Fruit fly (Drosophila melanogaster) whole organism, adult: ENCODE measurements around the gene Alp9.

Source experiments
- CG11617 ChIP-seq: fragments of 200-800 bp; sonication (Bioruptor generic); optimal IDR thresholded peaks from 2 replicates; lab custom pipeline; 2017; ENCODE audit warnings: mild to moderate bottlenecking, missing biosample characterization, missing genetic modification reagents, missing genetic modification characterization
- CG12768 ChIP-seq: fragments of 200-800 bp; sonication (Bioruptor generic); optimal IDR thresholded peaks from 2 replicates; lab custom pipeline; 2017; ENCODE audit warnings: missing biosample characterization, missing genetic modification characterization, mild to moderate bottlenecking, moderate library complexity, missing genetic modification reagents
- CG14711 ChIP-seq: fragments of 200-800 bp; sonication (Bioruptor generic); optimal IDR thresholded peaks from 2 replicates; lab custom pipeline; 2018; ENCODE audit warnings: missing biosample characterization, mild to moderate bottlenecking, missing genetic modification characterization, moderate library complexity
- CG1620 ChIP-seq: fragments of 200-800 bp; sonication (Bioruptor generic); optimal IDR thresholded peaks from 2 replicates; lab custom pipeline; 2016; ENCODE audit warnings: missing biosample characterization, missing genetic modification characterization
- CG33017 ChIP-seq: fragments of 200-800 bp; sonication (Bioruptor generic); optimal IDR thresholded peaks from 2 replicates; lab custom pipeline; 2018; ENCODE audit warnings: missing biosample characterization, mild to moderate bottlenecking, missing genetic modification characterization, moderate library complexity
- CG5204 ChIP-seq: fragments of 200-800 bp; sonication (Bioruptor generic); optimal IDR thresholded peaks from 2 replicates; lab custom pipeline; 2016; ENCODE audit warnings: missing biosample characterization, missing genetic modification characterization
- CG7045 ChIP-seq: fragments of 200-800 bp; sonication (Bioruptor generic); optimal IDR thresholded peaks from 2 replicates; lab custom pipeline; 2017; ENCODE audit warnings: missing biosample characterization, mild to moderate bottlenecking, missing genetic modification characterization
- CG7101 ChIP-seq: fragments of 200-800 bp; sonication (Bioruptor generic); optimal IDR thresholded peaks from 2 replicates; lab custom pipeline; 2018; ENCODE audit warnings: missing biosample characterization, mild to moderate bottlenecking, missing genetic modification characterization, moderate library complexity
- Clk ChIP-seq: fragments of 200-800 bp; sonication (Bioruptor generic); optimal IDR thresholded peaks from 2 replicates; lab custom pipeline; 2017; ENCODE audit warnings: missing biosample characterization, missing genetic modification characterization
- Crg-1 ChIP-seq: fragments of 200-800 bp; sonication (Bioruptor generic); optimal IDR thresholded peaks from 2 replicates; lab custom pipeline; 2016; ENCODE audit warnings: missing biosample characterization, missing genetic modification characterization
- Hr96 ChIP-seq: fragments of 200-800 bp; sonication (Bioruptor generic); optimal IDR thresholded peaks from 2 replicates; lab custom pipeline; 2016; ENCODE audit warnings: missing biosample characterization, missing genetic modification characterization
- Mnt ChIP-seq: fragments of 200-800 bp; sonication (Bioruptor generic); optimal IDR thresholded peaks from 2 replicates; lab custom pipeline; 2016; ENCODE audit warnings: missing biosample characterization, mild to moderate bottlenecking, missing genetic modification characterization
- bab1 ChIP-seq: fragments of 200-800 bp; sonication (Bioruptor generic); optimal IDR thresholded peaks from 3 replicates; lab custom pipeline; 2019; ENCODE audit warnings: missing biosample characterization, mild to moderate bottlenecking, missing genetic modification characterization, moderate library complexity
- cic ChIP-seq: fragments of 200-800 bp; sonication (Bioruptor generic); optimal IDR thresholded peaks from 2 replicates; lab custom pipeline; 2017; ENCODE audit warnings: missing biosample characterization, mild to moderate bottlenecking, missing genetic modification characterization, moderate library complexity
- cnc ChIP-seq, 2 experiments: fragments of >200 bp; optimal IDR thresholded peaks; 2 replicates each; lab custom pipeline; 2017
- kay ChIP-seq: fragments of 200-800 bp; sonication (Bioruptor generic); peaks from one replicate; lab custom pipeline; 2016; ENCODE audit warnings: missing biosample characterization, missing genetic modification characterization, borderline replicate concordance
- ovo ChIP-seq: fragments of 200-800 bp; sonication (Bioruptor generic); optimal IDR thresholded peaks from 2 replicates; lab custom pipeline; 2016; ENCODE audit warnings: missing biosample characterization, missing genetic modification characterization
- pad ChIP-seq: fragments of 200-800 bp; sonication (Bioruptor generic); optimal IDR thresholded peaks from 3 replicates; lab custom pipeline; 2017; ENCODE audit warnings: missing biosample characterization, missing genetic modification characterization, mild to moderate bottlenecking, moderate library complexity, missing genetic modification reagents
- tj ChIP-seq: fragments of 200-800 bp; sonication (Bioruptor generic); optimal IDR thresholded peaks from 3 replicates; lab custom pipeline; 2017; ENCODE audit warnings: missing biosample characterization, mild to moderate bottlenecking, missing genetic modification characterization, moderate library complexity
- toe ChIP-seq: fragments of 200-800 bp; sonication (Bioruptor generic); optimal IDR thresholded peaks from 2 replicates; lab custom pipeline; 2016; ENCODE audit warnings: missing biosample characterization, missing genetic modification characterization

The Alp9 gene

dm6 chr3L:5581542-5581941 lies 13.8 kb upstream of the Alp9 start:
- TF ChIP-seq Clk (GFP tag; lab: Kevin White, UChicago) = no peak

- TF ChIP-seq CG33017 (tag; lab: Kevin White, UChicago) (peak; percentile 53), Mnt (GFP tag; lab: Kevin White, UChicago) (peak; percentile 67), ovo (GFP tag; lab: Kevin White, UChicago) (peak; percentile 67), pad (GFP tag; lab: Kevin White, UChicago) (peak; percentile 63), CG1620 (GFP tag; lab: Kevin White, UChicago) (peak; percentile 82), toe (GFP tag; lab: Kevin White, UChicago) (peak; percentile 91), Crg-1 (peak; percentile 67), Clk (GFP tag; lab: Kevin White, UChicago) (peak; percentile 71), bab1 (GFP tag; lab: Kevin White, UChicago) (peak; percentile 85), CG11617 (GFP tag; lab: Kevin White, UChicago) (peak; percentile 51), CG7045 (GFP tag; lab: Kevin White, UChicago) (peak; percentile 75), Hr96 (GFP tag; lab: Kevin White, UChicago) (peak; percentile 79), CG14711 (tag; lab: Kevin White, UChicago) (peak; percentile 75), cic (GFP tag; lab: Kevin White, UChicago) (no peak), CG7101 (tag; lab: Kevin White, UChicago) (peak; percentile 77), kay (GFP tag; lab: Kevin White, UChicago) (no peak), tj (GFP tag; lab: Kevin White, UChicago) (peak; percentile 47), cnc (optimal IDR thresholded peaks at IDR 0.05; lab: Kevin White, UChicago) (no peak), CG12768 (GFP tag; lab: Kevin White, UChicago) (peak; percentile 69), CG5204 (GFP tag; lab: Kevin White, UChicago) (peak; percentile 83)
Observed at dm6 chr3L:5583295-5583707, 12.0 kb upstream of the Alp9 start.

- TF ChIP-seq Mnt (GFP tag; lab: Kevin White, UChicago) (no peak), tj (GFP tag; lab: Kevin White, UChicago) (peak; percentile 91)
Observed at dm6 chr3L:5592437-5592836, 2.9 kb upstream of the Alp9 start, which contains the start of gene spo. Gene spo (minus strand): TSS chr3L:5592571.

- TF ChIP-seq kay (GFP tag; lab: Kevin White, UChicago) = no peak
- TF ChIP-seq CG7045 (GFP tag; lab: Kevin White, UChicago) = no peak
- TF ChIP-seq Clk (GFP tag; lab: Kevin White, UChicago) = no peak
Observed at dm6 chr3L:5594163-5594715, 1.1 kb upstream of the Alp9 start.

- TF ChIP-seq CG11617 (GFP tag; lab: Kevin White, UChicago) (no peak), kay (GFP tag; lab: Kevin White, UChicago) (no peak), CG7101 (tag; lab: Kevin White, UChicago) (no peak), CG33017 (tag; lab: Kevin White, UChicago) (no peak), CG12768 (GFP tag; lab: Kevin White, UChicago) (no peak), toe (GFP tag; lab: Kevin White, UChicago) (no peak), cnc (optimal IDR thresholded peaks at IDR 0.05; lab: Kevin White, UChicago) (no peak), tj (GFP tag; lab: Kevin White, UChicago) (no peak), Mnt (GFP tag; lab: Kevin White, UChicago) (no peak), Crg-1 (no peak), CG5204 (GFP tag; lab: Kevin White, UChicago) (no peak), bab1 (GFP tag; lab: Kevin White, UChicago) (no peak), Clk (GFP tag; lab: Kevin White, UChicago) (no peak)
Observed at dm6 chr3L:5599592-5599991, 4.2 kb downstream of the Alp9 start, which contains the start of gene CG10591. Gene CG10591 (minus strand): TSS chr3L:5599692.

dm6 chr3L:5603860-5604415 lies 8.6 kb downstream of the Alp9 start, which contains the start of gene TM9SF3:
Gene TM9SF3 (minus strand): TSS chr3L:5603979.
- TF ChIP-seq Clk (GFP tag; lab: Kevin White, UChicago) = no peak
- TF ChIP-seq CG1620 (GFP tag; lab: Kevin White, UChicago) = peak; percentile 51
- peak; percentile 90 for TF ChIP-seq CG14711 (tag; lab: Kevin White, UChicago)
- peak; percentile 38 for TF ChIP-seq CG5204 (GFP tag; lab: Kevin White, UChicago)
- peak; percentile 32 for TF ChIP-seq Mnt (GFP tag; lab: Kevin White, UChicago)
- TF ChIP-seq CG7045 (GFP tag; lab: Kevin White, UChicago) = no peak
- no peak for TF ChIP-seq CG7101 (tag; lab: Kevin White, UChicago)
- no peak for TF ChIP-seq kay (GFP tag; lab: Kevin White, UChicago)
- TF ChIP-seq CG11617 (GFP tag; lab: Kevin White, UChicago) = peak; percentile 2
- TF ChIP-seq CG12768 (GFP tag; lab: Kevin White, UChicago) = no peak
- TF ChIP-seq ovo (GFP tag; lab: Kevin White, UChicago) = no peak
- TF ChIP-seq bab1 (GFP tag; lab: Kevin White, UChicago) = peak; percentile 12
- no peak for TF ChIP-seq pad (GFP tag; lab: Kevin White, UChicago)
- TF ChIP-seq tj (GFP tag; lab: Kevin White, UChicago) = peak; percentile 43
- TF ChIP-seq CG33017 (tag; lab: Kevin White, UChicago) = no peak
- peak; percentile 26 for TF ChIP-seq Hr96 (GFP tag; lab: Kevin White, UChicago)
- TF ChIP-seq cic (GFP tag; lab: Kevin White, UChicago) = no peak
- TF ChIP-seq Crg-1 = no peak
- TF ChIP-seq cnc (optimal IDR thresholded peaks at IDR 0.05; lab: Kevin White, UChicago) = no peak
- peak; percentile 44 for TF ChIP-seq toe (GFP tag; lab: Kevin White, UChicago)
